Worm (Caenorhabditis elegans) whole organism, young adult: ENCODE data around the gene jip-1.

Experiments used
- B0261.1 ChIP-seq: sonication (generic microtip); optimal IDR thresholded peaks from 2 replicates; lab custom pipeline; 2016; ENCODE audit warnings: mild to moderate bottlenecking, missing genetic modification characterization, moderate library complexity, missing compliant biosample characterization
- F33H1.4 ChIP-seq: fragments of 200-800 bp; sonication (Bioruptor generic); IDR thresholded peaks from 2 replicates; pipeline ENCODE4 v1.3.6; 2022; ENCODE audit warnings: missing genetic modification reagents, missing genetic modification characterization, missing compliant biosample characterization
- F39B2.1 ChIP-seq: fragments of 200-800 bp; sonication (Bioruptor generic); IDR thresholded peaks from 2 replicates; pipeline ENCODE4 v1.3.6; 2022; ENCODE audit warnings: missing genetic modification reagents, missing genetic modification characterization, missing compliant biosample characterization
- F55B11.4 ChIP-seq: sonication (generic microtip); optimal IDR thresholded peaks from 2 replicates; lab custom pipeline; 2016; ENCODE audit warnings: missing compliant biosample characterization, missing genetic modification characterization, borderline replicate concordance; ENCODE audit not compliant: insufficient read depth
- F57C9.4 ChIP-seq: sonication (generic microtip); optimal IDR thresholded peaks from 2 replicates; lab custom pipeline; 2017; ENCODE audit warnings: mild to moderate bottlenecking, missing genetic modification characterization, missing compliant biosample characterization
- K12H6.12 ChIP-seq: fragments of 200-800 bp; sonication (Bioruptor generic); optimal IDR thresholded peaks from 2 replicates; lab custom pipeline; 2018; ENCODE audit warnings: mild to moderate bottlenecking, missing genetic modification characterization, missing compliant biosample characterization
- T07F8.4 ChIP-seq: sonication (generic microtip); optimal IDR thresholded peaks from 2 replicates; lab custom pipeline; 2016; ENCODE audit warnings: mild to moderate bottlenecking, missing genetic modification characterization, moderate library complexity, missing compliant biosample characterization
- T26A5.8 ChIP-seq: sonication (generic microtip); optimal IDR thresholded peaks from 2 replicates; lab custom pipeline; 2016; ENCODE audit warnings: missing genetic modification characterization, missing compliant biosample characterization
- Y53F4B.3 ChIP-seq: fragments of 200-800 bp; sonication (Bioruptor generic); IDR thresholded peaks from 2 replicates; pipeline ENCODE4 v1.3.6; 2022; ENCODE audit warnings: missing genetic modification reagents, missing genetic modification characterization, missing compliant biosample characterization
- Y53G8AR.9 ChIP-seq: fragments of 200-800 bp; sonication (Bioruptor generic); conservative IDR thresholded peaks from 2 replicates; pipeline ENCODE4 v1.3.6; 2022; ENCODE audit warnings: missing genetic modification reagents, missing genetic modification characterization, missing compliant biosample characterization
- ZK185.1 ChIP-seq: sonication (generic microtip); optimal IDR thresholded peaks from 2 replicates; lab custom pipeline; 2016; ENCODE audit warnings: mild to moderate bottlenecking, missing genetic modification characterization, missing compliant biosample characterization; ENCODE audit not compliant: poor library complexity, severe bottlenecking
- aptf-2 ChIP-seq: fragments of 200-800 bp; sonication (Bioruptor generic); conservative IDR thresholded peaks from 2 replicates; pipeline ENCODE4 v1.3.6; 2022; ENCODE audit warnings: missing genetic modification reagents, missing genetic modification characterization, missing compliant biosample characterization
- atf-7 ChIP-seq: sonication (generic microtip); optimal IDR thresholded peaks from 2 replicates; lab custom pipeline; 2017; ENCODE audit warnings: mild to moderate bottlenecking, missing genetic modification characterization, missing compliant biosample characterization
- athp-1 ChIP-seq: sonication (generic microtip); optimal IDR thresholded peaks from 2 replicates; lab custom pipeline; 2017; ENCODE audit warnings: mild to moderate bottlenecking, missing genetic modification characterization, missing compliant biosample characterization
- attf-5 ChIP-seq: fragments of 200-800 bp; sonication (Bioruptor generic); optimal IDR thresholded peaks from 2 replicates; lab custom pipeline; 2018; ENCODE audit warnings: mild to moderate bottlenecking, missing genetic modification characterization, missing compliant biosample characterization
- cebp-2 ChIP-seq: fragments of 200-800 bp; sonication (Bioruptor generic); IDR thresholded peaks from 2 replicates; pipeline ENCODE4 v1.3.6; 2022; ENCODE audit warnings: missing genetic modification characterization, missing compliant biosample characterization
- ceh-100 ChIP-seq: fragments of 200-800 bp; sonication (Bioruptor generic); IDR thresholded peaks from 2 replicates; pipeline ENCODE4 v1.3.6; 2022; ENCODE audit warnings: missing genetic modification reagents, missing genetic modification characterization, missing compliant biosample characterization
- ceh-27 ChIP-seq: fragments of 200-800 bp; sonication (Bioruptor generic); optimal IDR thresholded peaks from 2 replicates; lab custom pipeline; 2018; ENCODE audit warnings: mild to moderate bottlenecking, missing genetic modification characterization, moderate library complexity, missing compliant biosample characterization
- ceh-40 ChIP-seq: fragments of 200-800 bp; sonication (Bioruptor generic); IDR thresholded peaks from 2 replicates; pipeline ENCODE4 v1.3.6; 2022; ENCODE audit warnings: missing genetic modification characterization, missing compliant biosample characterization
- ceh-58 ChIP-seq: fragments of 200-800 bp; sonication (Bioruptor generic); IDR thresholded peaks from 2 replicates; pipeline ENCODE4 v1.3.6; 2022; ENCODE audit warnings: missing genetic modification characterization, missing compliant biosample characterization
- ceh-91 ChIP-seq: fragments of 200-800 bp; sonication (Bioruptor generic); IDR thresholded peaks from 2 replicates; pipeline ENCODE4 v1.3.6; 2022; ENCODE audit warnings: missing genetic modification reagents, missing genetic modification characterization, missing compliant biosample characterization
- chd-7 ChIP-seq: sonication (generic microtip); optimal IDR thresholded peaks from 2 replicates; lab custom pipeline; 2016; ENCODE audit warnings: mild to moderate bottlenecking, missing genetic modification characterization, moderate library complexity, missing compliant biosample characterization
- die-1 ChIP-seq: sonication (generic microtip); optimal IDR thresholded peaks from 2 replicates; lab custom pipeline; 2016; ENCODE audit warnings: missing genotype, mild to moderate bottlenecking, missing genetic modification characterization, missing compliant biosample characterization
- egl-44 ChIP-seq: fragments of 200-800 bp; sonication (Bioruptor generic); IDR thresholded peaks from 2 replicates; pipeline ENCODE4 v1.3.6; 2022; ENCODE audit warnings: missing genetic modification reagents, missing genetic modification characterization, missing compliant biosample characterization
- ekl-4 ChIP-seq: fragments of 200-800 bp; sonication (Bioruptor generic); IDR thresholded peaks from 2 replicates; pipeline ENCODE4 v1.3.6; 2022; ENCODE audit warnings: missing genetic modification reagents, missing genetic modification characterization, missing compliant biosample characterization
- ets-4 ChIP-seq: fragments of 200-800 bp; sonication (Bioruptor generic); optimal IDR thresholded peaks from 2 replicates; lab custom pipeline; 2018; ENCODE audit warnings: mild to moderate bottlenecking, missing genetic modification characterization, missing compliant biosample characterization
- fkh-3 ChIP-seq: sonication (generic microtip); optimal IDR thresholded peaks from 2 replicates; lab custom pipeline; 2016; ENCODE audit warnings: mild to moderate bottlenecking, missing genetic modification characterization, missing compliant biosample characterization
- gei-17 ChIP-seq: fragments of 200-800 bp; sonication (Bioruptor generic); optimal IDR thresholded peaks from 2 replicates; lab custom pipeline; 2018; ENCODE audit warnings: mild to moderate bottlenecking, missing genetic modification characterization, missing compliant biosample characterization
- hlh-26 ChIP-seq: fragments of 200-800 bp; sonication (Bioruptor generic); conservative IDR thresholded peaks from 2 replicates; pipeline ENCODE4 v1.3.6; 2022; ENCODE audit warnings: missing genetic modification reagents, missing genetic modification characterization, missing compliant biosample characterization
- hmg-1.2 ChIP-seq: fragments of 200-800 bp; sonication (Bioruptor generic); IDR thresholded peaks from 2 replicates; pipeline ENCODE4 v1.3.6; 2022; ENCODE audit warnings: missing genetic modification reagents, missing genetic modification characterization, missing compliant biosample characterization
- let-607 ChIP-seq, 2 experiments: fragments of 200-800 bp in 1 of 2; sonication (Bioruptor generic) in 1 of 2; sonication (generic microtip) in 1 of 2; optimal IDR thresholded peaks; 2 replicates each; lab custom pipeline; 2016 to 2018; ENCODE audit warnings: mild to moderate bottlenecking in 2 of 2, missing compliant biosample characterization in 2 of 2, missing genetic modification characterization in 2 of 2, moderate library complexity in 2 of 2, missing genotype in 1 of 2
- lin-40 ChIP-seq: sonication (generic microtip); optimal IDR thresholded peaks from 2 replicates; lab custom pipeline; 2016; ENCODE audit warnings: missing genetic modification characterization, mild to moderate bottlenecking, missing compliant biosample characterization, missing genotype, missing genetic modification reagents
- lin-54 ChIP-seq: fragments of 200-800 bp; sonication (Bioruptor generic); optimal IDR thresholded peaks from 2 replicates; lab custom pipeline; 2018; ENCODE audit warnings: mild to moderate bottlenecking, missing genetic modification characterization, missing compliant biosample characterization
- lir-1 ChIP-seq: fragments of 200-800 bp; sonication (Bioruptor generic); conservative IDR thresholded peaks from 2 replicates; pipeline ENCODE4 v1.3.6; 2022; ENCODE audit warnings: missing genetic modification reagents, missing genetic modification characterization, missing compliant biosample characterization
- lsl-1 ChIP-seq: fragments of 200-800 bp; sonication (Bioruptor generic); optimal IDR thresholded peaks from 2 replicates; lab custom pipeline; 2018; ENCODE audit warnings: mild to moderate bottlenecking, missing genetic modification characterization, moderate library complexity, missing compliant biosample characterization
- madf-10 ChIP-seq: sonication (generic microtip); optimal IDR thresholded peaks from 2 replicates; lab custom pipeline; 2016; ENCODE audit warnings: mild to moderate bottlenecking, missing genetic modification characterization, missing compliant biosample characterization
- mel-28 ChIP-seq: sonication (generic microtip); optimal IDR thresholded peaks from 2 replicates; lab custom pipeline; 2016; ENCODE audit warnings: borderline replicate concordance, mild to moderate bottlenecking, missing genetic modification characterization, missing compliant biosample characterization
- mxl-1 ChIP-seq: sonication (generic microtip); optimal IDR thresholded peaks from 2 replicates; lab custom pipeline; 2016; ENCODE audit warnings: missing genetic modification characterization, missing compliant biosample characterization
- nfya-1 ChIP-seq: sonication (generic microtip); optimal IDR thresholded peaks from 2 replicates; lab custom pipeline; 2017; ENCODE audit warnings: antibody characterized with exemption, missing compliant biosample characterization, missing genetic modification characterization, borderline replicate concordance; ENCODE audit not compliant: insufficient read depth
- nfya-2 ChIP-seq: fragments of 200-800 bp; sonication (Bioruptor generic); IDR thresholded peaks from 2 replicates; pipeline ENCODE4 v1.3.6; 2022; ENCODE audit warnings: missing genetic modification reagents, missing genetic modification characterization, missing compliant biosample characterization
- nfyb-1 ChIP-seq: fragments of 200-800 bp; sonication (Bioruptor generic); IDR thresholded peaks from 2 replicates; pipeline ENCODE4 v1.3.6; 2022; ENCODE audit warnings: missing genetic modification reagents, missing genetic modification characterization, missing compliant biosample characterization
- rcor-1 ChIP-seq: fragments of 200-800 bp; sonication (Bioruptor generic); IDR thresholded peaks from 2 replicates; pipeline ENCODE4 v1.3.6; 2022; ENCODE audit warnings: missing genetic modification reagents, missing genetic modification characterization, missing compliant biosample characterization
- repo-1 ChIP-seq: sonication (generic microtip); optimal IDR thresholded peaks from 2 replicates; lab custom pipeline; 2017; ENCODE audit warnings: mild to moderate bottlenecking, missing genetic modification characterization, missing compliant biosample characterization
- tbx-9 ChIP-seq: sonication (generic microtip); optimal IDR thresholded peaks from 2 replicates; lab custom pipeline; 2016; ENCODE audit warnings: borderline replicate concordance, missing genetic modification characterization, inconsistent platforms, missing compliant biosample characterization
- zim-3 ChIP-seq: sonication (generic microtip); optimal IDR thresholded peaks from 2 replicates; lab custom pipeline; 2017; ENCODE audit warnings: mild to moderate bottlenecking, missing genetic modification characterization, moderate library complexity, missing compliant biosample characterization
- ztf-25 ChIP-seq: fragments of 200-800 bp; sonication (Bioruptor generic); IDR thresholded peaks from 2 replicates; pipeline ENCODE4 v1.3.6; 2022; ENCODE audit warnings: missing genetic modification reagents, missing genetic modification characterization, missing compliant biosample characterization
- ztf-3 ChIP-seq: fragments of 200-800 bp; sonication (Bioruptor generic); optimal IDR thresholded peaks from 2 replicates; lab custom pipeline; 2018; ENCODE audit warnings: mild to moderate bottlenecking, missing genetic modification characterization, missing compliant biosample characterization

jip-1 gene

ce11 chrII:1322283-1323173 lies 4.3 kb upstream of the jip-1 start (continued):
- no peak for TF ChIP-seq chd-7
- TF ChIP-seq ztf-3 (GFP tag; lab: Kevin White, UChicago): no peak
- TF ChIP-seq T26A5.8 (tag; lab: Kevin White, UChicago): no peak
- no peak for TF ChIP-seq hlh-26 (GFP tag; lab: Robert Waterston, UW)
- TF ChIP-seq T07F8.4 (tag; lab: Kevin White, UChicago): no peak
- TF ChIP-seq nfya-1 (tag; lab: Kevin White, UChicago): no peak
- peak; percentile 7; the same call in 1 of the 2 replicates for TF ChIP-seq F39B2.1 (GFP tag; lab: Robert Waterston, UW)
- TF ChIP-seq ztf-25 (GFP tag; lab: Robert Waterston, UW): no peak
- TF ChIP-seq athp-1 (tag; lab: Kevin White, UChicago): no peak
- no peak for TF ChIP-seq gei-17 (GFP tag; lab: Kevin White, UChicago)
- no peak for TF ChIP-seq F33H1.4
- TF ChIP-seq ceh-91: no peak
- TF ChIP-seq mel-28 (tag; lab: Kevin White, UChicago): no peak
- peak; percentile 24; the same call in 1 of the 2 replicates for TF ChIP-seq ceh-100
- no peak for TF ChIP-seq lir-1
- TF ChIP-seq let-607 (tag; optimal IDR thresholded peaks at IDR 0.05; lab: Kevin White, UChicago): no peak
- TF ChIP-seq hmg-1.2 (GFP tag; lab: Robert Waterston, UW): no peak
- TF ChIP-seq zim-3: peak; percentile 37
- TF ChIP-seq mxl-1 (tag; lab: Kevin White, UChicago): no peak
- TF ChIP-seq egl-44: peak; percentile 8; the same call in 1 of the 2 replicates
- no peak for TF ChIP-seq atf-7 (tag; lab: Kevin White, UChicago)
- TF ChIP-seq tbx-9 (tag; lab: Kevin White, UChicago): no peak
- no peak for TF ChIP-seq fkh-3 (tag; lab: Kevin White, UChicago)
- TF ChIP-seq cebp-2: no peak
- no peak for TF ChIP-seq die-1 (tag; lab: Kevin White, UChicago)
- no peak for TF ChIP-seq repo-1 (tag; lab: Kevin White, UChicago)
- no peak for TF ChIP-seq attf-5
- TF ChIP-seq ceh-40 (GFP tag; lab: Robert Waterston, UW): no peak
- TF ChIP-seq ZK185.1 (tag; lab: Kevin White, UChicago): no peak
- no peak for TF ChIP-seq F57C9.4 (tag; lab: Kevin White, UChicago)
- TF ChIP-seq K12H6.12 (tag; lab: Kevin White, UChicago): no peak
- TF ChIP-seq Y53G8AR.9 (GFP tag; lab: Robert Waterston, UW): 0 out of 2 replicates have a peak, but pooled peaks have one; percentile 4
- TF ChIP-seq B0261.1 (tag; lab: Kevin White, UChicago): no peak
- peak; percentile 10; the same call in 1 of the 2 replicates for TF ChIP-seq ekl-4 (GFP tag; lab: Robert Waterston, UW)
- TF ChIP-seq aptf-2 (GFP tag; lab: Robert Waterston, UW): no peak
- 0 out of 2 replicates have a peak, but pooled peaks have one; percentile 38 for TF ChIP-seq ceh-58 (GFP tag; lab: Robert Waterston, UW)
- TF ChIP-seq nfyb-1 (GFP tag; lab: Robert Waterston, UW): no peak
- no peak for TF ChIP-seq ceh-27 (GFP tag; lab: Kevin White, UChicago)
- TF ChIP-seq lin-54 (GFP tag; lab: Kevin White, UChicago): peak; percentile 36
- TF ChIP-seq nfya-2: no peak
- peak; percentile 24 for TF ChIP-seq lsl-1
- TF ChIP-seq Y53F4B.3 (GFP tag; lab: Robert Waterston, UW): no peak
- TF ChIP-seq F55B11.4 (tag; lab: Kevin White, UChicago): no peak
- TF ChIP-seq madf-10 (tag; lab: Kevin White, UChicago): no peak
- TF ChIP-seq rcor-1: 0 out of 2 replicates have a peak, but pooled peaks have one; percentile 11
- no peak for TF ChIP-seq ets-4 (GFP tag; lab: Kevin White, UChicago)
- no peak for TF ChIP-seq lin-40
